Worm (Caenorhabditis elegans) whole organism, mixed stage, embryonic: ENCODE results near the gene cpx-2.

Experiments used
- nhr-12 ChIP-seq: fragments of 150-350 bp; optimal IDR thresholded peaks from 2 replicates; lab custom pipeline; 2014; ENCODE audit warnings: missing biosample characterization, missing genetic modification characterization
- nhr-76 ChIP-seq: sonication (generic microtip); optimal IDR thresholded peaks from 2 replicates; lab custom pipeline; 2017; ENCODE audit warnings: missing biosample characterization, missing genetic modification characterization
- pha-4 ChIP-seq: fragments of 150-350 bp; optimal IDR thresholded peaks from 2 replicates; lab custom pipeline; 2018; ENCODE audit warnings: missing biosample characterization, missing genetic modification reagents, missing genetic modification characterization
- sptf-1 ChIP-seq: sonication (generic microtip); optimal IDR thresholded peaks from 2 replicates; lab custom pipeline; 2017; ENCODE audit warnings: mild to moderate bottlenecking, missing genetic modification characterization, moderate library complexity, missing compliant biosample characterization
- unc-120 ChIP-seq: sonication (generic microtip); optimal IDR thresholded peaks from 2 replicates; lab custom pipeline; 2017; ENCODE audit warnings: missing genetic modification characterization, missing compliant biosample characterization; ENCODE audit not compliant: poor library complexity, severe bottlenecking
- unc-39 ChIP-seq: fragments of 150-350 bp; optimal IDR thresholded peaks from 2 replicates; lab custom pipeline; 2014; ENCODE audit warnings: missing biosample characterization, missing genetic modification characterization
- ztf-11 ChIP-seq: fragments of 150-350 bp; optimal IDR thresholded peaks from 2 replicates; lab custom pipeline; 2014; ENCODE audit warnings: missing biosample characterization, missing genetic modification characterization

ce11 chrX:13048258-13048657 is 22.8 kb downstream of the cpx-2 start, which contains the start of gene C53C7.3:
- no peak for TF ChIP-seq unc-39
- TF ChIP-seq nhr-12: no peak
- no peak for TF ChIP-seq ztf-11 (tag; lab: Kevin White, UChicago)
- TF ChIP-seq nhr-76 (tag; lab: Kevin White, UChicago): no peak
- TF ChIP-seq sptf-1 (tag; lab: Kevin White, UChicago): no peak
- no peak for TF ChIP-seq unc-120 (tag; lab: Kevin White, UChicago)
- no peak for TF ChIP-seq pha-4 (tag; lab: Kevin White, UChicago)
